Fruit fly (Drosophila melanogaster) whole organism, embryonic: ENCODE measurements around the gene AIMP2.
A peak's percentile ranks its signal among the peaks of the same experiment; 100 is the strongest.

Experiments used
- Antp ChIP-seq: fragments of 200-800 bp; sonication (Bioruptor generic); optimal IDR thresholded peaks from 3 replicates; lab custom pipeline; 2016; ENCODE audit warnings: missing biosample characterization, missing genetic modification characterization
- Atf-2 ChIP-seq: fragments of 200-800 bp; sonication (Bioruptor generic); optimal IDR thresholded peaks from 2 replicates; lab custom pipeline; 2016; ENCODE audit warnings: missing biosample characterization, missing genetic modification characterization
- B-H2 ChIP-seq: fragments of 200-800 bp; sonication (Bioruptor generic); optimal IDR thresholded peaks from 2 replicates; lab custom pipeline; 2018; ENCODE audit warnings: missing biosample characterization, mild to moderate bottlenecking, missing genetic modification characterization
- CG10321 ChIP-seq: fragments of 200-800 bp; sonication (Bioruptor generic); IDR thresholded peaks from 2 replicates; pipeline ENCODE4 v1.3.6; 2022; ENCODE audit warnings: missing biosample characterization, missing genetic modification characterization
- CG10543 ChIP-seq: fragments of 200-800 bp; sonication (Bioruptor generic); optimal IDR thresholded peaks from 3 replicates; lab custom pipeline; 2017; ENCODE audit warnings: missing biosample characterization, mild to moderate bottlenecking, missing genetic modification characterization, moderate library complexity
- CG13424 ChIP-seq: fragments of 200-800 bp; sonication (Bioruptor generic); optimal IDR thresholded peaks from 2 replicates; lab custom pipeline; 2019; ENCODE audit warnings: missing biosample characterization, mild to moderate bottlenecking, missing genetic modification characterization, moderate library complexity
- CG14014 ChIP-seq: fragments of 200-800 bp; sonication (Bioruptor generic); IDR thresholded peaks from 2 replicates; pipeline ENCODE4 v1.3.6; 2022; ENCODE audit warnings: missing biosample characterization, missing genetic modification characterization
- CG15269 ChIP-seq: fragments of 200-800 bp; sonication (Bioruptor generic); optimal IDR thresholded peaks from 2 replicates; lab custom pipeline; 2018; ENCODE audit warnings: missing biosample characterization, mild to moderate bottlenecking, missing genetic modification characterization, moderate library complexity
- CG1647 ChIP-seq: fragments of 200-800 bp; sonication (Bioruptor generic); optimal IDR thresholded peaks from 3 replicates; lab custom pipeline; 2016; ENCODE audit warnings: missing biosample characterization, missing genetic modification characterization
- CG17328 ChIP-seq: fragments of 200-800 bp; sonication (Bioruptor generic); IDR thresholded peaks from 2 replicates; pipeline ENCODE4 v1.3.6; 2022; ENCODE audit warnings: missing biosample characterization, missing genetic modification characterization
- CG17612 ChIP-seq: fragments of 200-800 bp; sonication (Bioruptor generic); IDR thresholded peaks from 2 replicates; pipeline ENCODE4 v1.3.6; 2022; ENCODE audit warnings: missing biosample characterization, missing genetic modification characterization
- CG3065 ChIP-seq: fragments of 200-800 bp; sonication (Bioruptor generic); optimal IDR thresholded peaks from 2 replicates; lab custom pipeline; 2016; ENCODE audit warnings: missing biosample characterization, missing genetic modification characterization
- CG4424 ChIP-seq: fragments of 200-800 bp; sonication (Bioruptor generic); optimal IDR thresholded peaks from 3 replicates; lab custom pipeline; 2016; ENCODE audit warnings: missing biosample characterization, missing genetic modification characterization
- CG6791 ChIP-seq: fragments of 200-800 bp; sonication (Bioruptor generic); IDR thresholded peaks from 3 replicates; pipeline ENCODE4 v1.3.6; 2022; ENCODE audit warnings: missing biosample characterization, missing genetic modification characterization; ENCODE audit not compliant: partially characterized antibody
- CG7271 ChIP-seq: fragments of 200-800 bp; sonication (Bioruptor generic); optimal IDR thresholded peaks from 2 replicates; lab custom pipeline; 2018; ENCODE audit warnings: missing biosample characterization, mild to moderate bottlenecking, missing genetic modification characterization, moderate library complexity
- CG7357 ChIP-seq: fragments of 200-800 bp; sonication (Bioruptor generic); IDR thresholded peaks from 3 replicates; pipeline ENCODE4 v1.3.6; 2022; ENCODE audit warnings: missing biosample characterization, missing genetic modification characterization
- CG8089 ChIP-seq: fragments of 200-800 bp; sonication (Bioruptor generic); optimal IDR thresholded peaks from 3 replicates; lab custom pipeline; 2016; ENCODE audit warnings: missing biosample characterization, missing genetic modification characterization
- CG9797 ChIP-seq: fragments of 200-800 bp; sonication (Bioruptor generic); optimal IDR thresholded peaks from 3 replicates; lab custom pipeline; 2018; ENCODE audit warnings: missing biosample characterization, mild to moderate bottlenecking, missing genetic modification characterization
- D19A ChIP-seq: fragments of 200-800 bp; optimal IDR thresholded peaks from 3 replicates; lab custom pipeline; 2019; ENCODE audit warnings: missing biosample characterization, mild to moderate bottlenecking, missing genetic modification characterization, moderate library complexity
- Dek ChIP-seq: fragments of 200-800 bp; sonication (Bioruptor generic); optimal IDR thresholded peaks from 3 replicates; lab custom pipeline; 2019; ENCODE audit warnings: missing biosample characterization, mild to moderate bottlenecking, missing genetic modification characterization, moderate library complexity
- Dfd ChIP-seq, 2 experiments: fragments of >200 bp; optimal IDR thresholded peaks; 2 replicates each; lab custom pipeline; 2017; ENCODE audit warnings: missing biosample characterization in 2 of 2, missing genetic modification characterization in 2 of 2
- Dip3 ChIP-seq: fragments of 200-800 bp; sonication (Bioruptor generic); optimal IDR thresholded peaks from 3 replicates; lab custom pipeline; 2016; ENCODE audit warnings: missing biosample characterization, missing genetic modification characterization
- Drgx ChIP-seq: fragments of 200-800 bp; sonication (Bioruptor generic); IDR thresholded peaks from 2 replicates; pipeline ENCODE4 v1.3.6; 2022; ENCODE audit warnings: missing biosample characterization, missing genetic modification characterization
- Fer3 ChIP-seq: fragments of 200-800 bp; sonication (Bioruptor generic); optimal IDR thresholded peaks from 2 replicates; lab custom pipeline; 2018; ENCODE audit warnings: missing biosample characterization, mild to moderate bottlenecking, missing genetic modification characterization, moderate library complexity
- GATAe ChIP-seq: fragments of 200-800 bp; sonication (Bioruptor generic); conservative IDR thresholded peaks from 2 replicates; pipeline ENCODE4 v1.3.6; 2022; ENCODE audit warnings: missing biosample characterization, missing genetic modification characterization
- HLH4C ChIP-seq: fragments of 200-800 bp; sonication (Bioruptor generic); IDR thresholded peaks from 3 replicates; pipeline ENCODE4 v1.3.6; 2022; ENCODE audit warnings: missing biosample characterization, missing genetic modification characterization; ENCODE audit not compliant: partially characterized antibody
- HLH54F ChIP-seq: fragments of 200-800 bp; sonication (Bioruptor generic); optimal IDR thresholded peaks from 3 replicates; lab custom pipeline; 2016; ENCODE audit warnings: missing biosample characterization, missing genetic modification characterization
- Hsf ChIP-seq: fragments of 200-800 bp; sonication (Bioruptor generic); optimal IDR thresholded peaks from 3 replicates; lab custom pipeline; 2016; ENCODE audit warnings: missing biosample characterization, missing genetic modification characterization
- Meics ChIP-seq: fragments of 200-800 bp; sonication (Bioruptor generic); optimal IDR thresholded peaks from 2 replicates; lab custom pipeline; 2017; ENCODE audit warnings: missing biosample characterization, mild to moderate bottlenecking, missing genetic modification characterization
- Mes4 ChIP-seq: fragments of 200-800 bp; sonication (Bioruptor generic); optimal IDR thresholded peaks from 2 replicates; lab custom pipeline; 2016; ENCODE audit warnings: missing biosample characterization, missing genetic modification characterization
- PHDP ChIP-seq: fragments of 200-800 bp; sonication (Bioruptor generic); optimal IDR thresholded peaks from 3 replicates; lab custom pipeline; 2018; ENCODE audit warnings: missing biosample characterization, mild to moderate bottlenecking, missing genetic modification characterization, moderate library complexity
- Sry-β ChIP-seq: fragments of 200-800 bp; sonication (Bioruptor generic); optimal IDR thresholded peaks from 2 replicates; lab custom pipeline; 2018; ENCODE audit warnings: missing biosample characterization, mild to moderate bottlenecking, missing genetic modification characterization, moderate library complexity
- TFAM ChIP-seq: fragments of 200-800 bp; sonication (Bioruptor generic); optimal IDR thresholded peaks from 2 replicates; lab custom pipeline; 2017; ENCODE audit warnings: missing biosample characterization, missing genetic modification characterization, inconsistent platforms
- Taf1 ChIP-seq: fragments of 200-800 bp; sonication (Bioruptor generic); IDR thresholded peaks from 2 replicates; pipeline ENCODE4 v1.3.6; 2022; ENCODE audit warnings: missing biosample characterization, missing genetic modification characterization
- Trl ChIP-seq, 3 experiments: fragments of >200 bp in 2 of 3; fragments of 200-800 bp in 1 of 3; sonication (Bioruptor generic) in 1 of 3; optimal IDR thresholded peaks; 2 replicates in 1 of 3; 3 replicates in 2 of 3; lab custom pipeline; 2016 to 2017; ENCODE audit warnings: missing biosample characterization in 1 of 3, missing genetic modification characterization in 1 of 3
- ato ChIP-seq: fragments of 200-800 bp; sonication (Bioruptor generic); IDR thresholded peaks from 2 replicates; pipeline ENCODE4 v1.3.6; 2022; ENCODE audit warnings: missing biosample characterization, missing genetic modification characterization; ENCODE audit not compliant: partially characterized antibody
- chn ChIP-seq: fragments of 200-800 bp; sonication (Bioruptor generic); optimal IDR thresholded peaks from 2 replicates; lab custom pipeline; 2016; ENCODE audit warnings: missing biosample characterization, missing genetic modification characterization
- crc ChIP-seq: fragments of 200-800 bp; sonication (Bioruptor generic); optimal IDR thresholded peaks from 2 replicates; lab custom pipeline; 2016; ENCODE audit warnings: missing biosample characterization, missing genetic modification characterization
- fu2 ChIP-seq: fragments of 200-800 bp; sonication (Bioruptor generic); optimal IDR thresholded peaks from 2 replicates; lab custom pipeline; 2016; ENCODE audit warnings: missing biosample characterization, missing genetic modification characterization
- kah ChIP-seq: fragments of 200-800 bp; sonication (Bioruptor generic); optimal IDR thresholded peaks from 2 replicates; lab custom pipeline; 2018; ENCODE audit warnings: missing biosample characterization, mild to moderate bottlenecking, missing genetic modification characterization
- lab ChIP-seq: fragments of 200-800 bp; sonication (Bioruptor generic); optimal IDR thresholded peaks from 3 replicates; lab custom pipeline; 2017; ENCODE audit warnings: missing biosample characterization, missing genetic modification characterization, mild to moderate bottlenecking, moderate library complexity, missing genetic modification reagents
- lilli ChIP-seq: fragments of 200-800 bp; sonication (Bioruptor generic); optimal IDR thresholded peaks from 3 replicates; lab custom pipeline; 2016; ENCODE audit warnings: missing biosample characterization, missing genetic modification characterization
- nau ChIP-seq: fragments of 200-800 bp; sonication (Bioruptor generic); optimal IDR thresholded peaks from 3 replicates; lab custom pipeline; 2017; ENCODE audit warnings: missing biosample characterization, mild to moderate bottlenecking, missing genetic modification characterization, missing genetic modification reagents
- oc ChIP-seq: fragments of 200-800 bp; sonication (Bioruptor generic); optimal IDR thresholded peaks from 2 replicates; lab custom pipeline; 2018; ENCODE audit warnings: missing biosample characterization, mild to moderate bottlenecking, missing genetic modification characterization, moderate library complexity
- org-1 ChIP-seq: fragments of 200-800 bp; sonication (Bioruptor generic); optimal IDR thresholded peaks from 2 replicates; lab custom pipeline; 2017; ENCODE audit warnings: missing biosample characterization, missing genetic modification characterization
- otp ChIP-seq: fragments of 200-800 bp; sonication (Bioruptor generic); IDR thresholded peaks from 3 replicates; pipeline ENCODE4, ENCODE4 v1.3.6; 2022; ENCODE audit warnings: missing biosample characterization, missing genetic modification characterization
- peb ChIP-seq: fragments of 200-800 bp; sonication (Bioruptor generic); IDR thresholded peaks from 2 replicates; pipeline ENCODE4 v1.3.6; 2022; ENCODE audit warnings: missing biosample characterization, missing genetic modification characterization
- prd ChIP-seq, 3 experiments: fragments of >200 bp in 2 of 3; fragments of 200-800 bp in 1 of 3; sonication (Bioruptor generic) in 1 of 3; optimal IDR thresholded peaks in 2 of 3; IDR thresholded peaks in 1 of 3; 2 replicates in 2 of 3; 3 replicates in 1 of 3; pipeline versions ENCODE4 v1.3.6 to Lab custom; 2017 to 2022; ENCODE audit warnings: missing biosample characterization in 1 of 3, missing genetic modification characterization in 1 of 3
- vfl ChIP-seq: fragments of 200-800 bp; sonication (Bioruptor generic); optimal IDR thresholded peaks from 2 replicates; lab custom pipeline; 2016; ENCODE audit warnings: missing biosample characterization, missing genetic modification characterization

The AIMP2 gene

DNA sequence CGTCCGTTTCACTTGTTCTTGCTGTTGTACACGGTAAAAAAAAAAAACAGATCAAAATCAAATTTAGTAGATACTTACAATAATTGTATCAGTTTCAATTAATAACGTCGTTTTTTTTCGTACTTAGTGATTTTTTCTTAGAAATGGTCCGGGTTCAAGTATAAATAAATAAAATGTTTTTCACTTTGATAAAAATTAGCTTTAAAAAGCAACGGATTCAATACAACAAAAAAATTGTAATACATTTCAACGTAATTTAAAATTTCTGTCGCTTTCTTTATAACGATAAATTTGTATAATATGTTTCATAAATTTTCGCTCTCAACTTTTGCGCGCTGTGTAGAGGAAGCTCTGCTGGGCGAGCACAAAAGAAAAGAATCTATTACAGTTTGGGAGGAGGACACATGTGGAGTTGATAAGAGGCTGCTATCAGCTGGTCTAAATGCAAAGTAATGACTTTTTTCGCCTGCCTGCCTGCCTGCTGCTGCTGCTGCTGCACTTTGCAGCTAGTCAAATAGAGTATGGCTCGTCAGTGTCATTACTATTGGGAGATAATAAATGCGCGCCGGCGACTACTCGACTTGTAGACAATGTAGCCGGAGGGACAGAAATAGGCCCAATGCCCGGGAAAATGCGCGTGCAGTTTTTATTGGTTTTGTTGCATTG is 45.4 kb upstream of the AIMP2 start (continued):
- TF ChIP-seq CG9797: no peak
- TF ChIP-seq CG17328: peak; percentile 39; the same call in 1 of the 2 replicates
- no peak for TF ChIP-seq ato (GFP tag; lab: Robert Waterston, UW)
- TF ChIP-seq Drgx (GFP tag; lab: Robert Waterston, UW): peak; percentile 56
- TF ChIP-seq CG10543 (GFP tag; lab: Kevin White, UChicago): no peak
- TF ChIP-seq D19A (tag; lab: Kevin White, UChicago): peak; percentile 58
- TF ChIP-seq CG15269 (tag; lab: Kevin White, UChicago): peak; percentile 78
- no peak for TF ChIP-seq CG10321 (GFP tag; lab: Robert Waterston, UW)
- TF ChIP-seq Dek (tag; lab: Kevin White, UChicago): peak; percentile 43
- peak; percentile 8 for TF ChIP-seq crc (GFP tag; lab: Kevin White, UChicago)
- TF ChIP-seq Hsf: peak; percentile 67
- TF ChIP-seq otp (GFP tag; lab: Robert Waterston, UW): no peak
- peak; percentile 10 for TF ChIP-seq HLH54F (GFP tag; lab: Kevin White, UChicago)
- peak; percentile 54 for TF ChIP-seq Fer3 (tag; lab: Kevin White, UChicago)
- peak; percentile 16 for TF ChIP-seq fu2 (GFP tag; lab: Kevin White, UChicago)
- peak; percentile 64 for TF ChIP-seq nau (GFP tag; lab: Kevin White, UChicago)
- peak; percentile 66 for TF ChIP-seq Meics (GFP tag; lab: Kevin White, UChicago)
- TF ChIP-seq kah (GFP tag; lab: Kevin White, UChicago): peak; percentile 41
- no peak for TF ChIP-seq CG14014
- peak; percentile 58 for TF ChIP-seq oc
- no peak for TF ChIP-seq TFAM (GFP tag; lab: Kevin White, UChicago)
- no peak for TF ChIP-seq vfl (GFP tag; lab: Kevin White, UChicago)
- no peak for TF ChIP-seq CG7271 (tag; lab: Kevin White, UChicago)
- no peak for TF ChIP-seq Dfd (GFP tag; optimal IDR thresholded peaks at IDR 0.05; lab: Kevin White, UChicago)
- TF ChIP-seq Mes4 (GFP tag; lab: Kevin White, UChicago): peak; percentile 2
- TF ChIP-seq peb (GFP tag; lab: Robert Waterston, UW): no peak
- peak; percentile 81 for TF ChIP-seq PHDP (tag; lab: Kevin White, UChicago)
- no peak for TF ChIP-seq Antp (GFP tag; lab: Kevin White, UChicago)
- TF ChIP-seq CG1647 (GFP tag; lab: Kevin White, UChicago): peak; percentile 19
- no peak for TF ChIP-seq GATAe
- peak; percentile 47; the same call in 1 of the 3 replicates for TF ChIP-seq CG7357 (GFP tag; lab: Robert Waterston, UW)
- TF ChIP-seq Sry-β: no peak
- peak; percentile 66 for TF ChIP-seq org-1 (GFP tag; lab: Kevin White, UChicago)
- TF ChIP-seq Taf1 (GFP tag; lab: Robert Waterston, UW): no peak
- peak; percentile 71 for TF ChIP-seq CG13424 (tag; lab: Kevin White, UChicago)
- no peak for TF ChIP-seq CG3065 (GFP tag; lab: Kevin White, UChicago)
- peak; percentile 33 for TF ChIP-seq Atf-2
- TF ChIP-seq Trl (optimal IDR thresholded peaks at IDR 0.05; lab: Kevin White, UChicago): no peak
- TF ChIP-seq Trl (GFP tag; optimal IDR thresholded peaks at IDR 0.05; lab: Kevin White, UChicago): peak; percentile 52
- TF ChIP-seq lilli (GFP tag; lab: Kevin White, UChicago): peak; percentile 63
- no peak for TF ChIP-seq CG8089 (GFP tag; lab: Kevin White, UChicago)
- no peak for TF ChIP-seq B-H2 (GFP tag; lab: Kevin White, UChicago)
- no peak for TF ChIP-seq HLH4C (GFP tag; lab: Robert Waterston, UW)
- TF ChIP-seq CG6791 (GFP tag; lab: Robert Waterston, UW): no peak
- peak; percentile 68 for TF ChIP-seq lab
- peak; percentile 77 for TF ChIP-seq CG4424 (GFP tag; lab: Kevin White, UChicago)
- TF ChIP-seq Dip3 (GFP tag; lab: Kevin White, UChicago): peak; percentile 35
- no peak for TF ChIP-seq CG17612 (GFP tag; lab: Robert Waterston, UW)
- no peak for TF ChIP-seq prd (optimal IDR thresholded peaks at IDR 0.05; lab: Kevin White, UChicago)
- peak; percentile 73; the same call in 2 of the 3 replicates for TF ChIP-seq prd (GFP tag; IDR thresholded peaks at IDR 0.05; lab: Robert Waterston, UW)
- TF ChIP-seq chn: peak; percentile 19
